Fruit fly (Drosophila melanogaster) whole organism, embryonic: Measurements from ENCODE around the gene CG43248.

ENCODE experiments used
- Antp ChIP-seq: fragments of 200-800 bp; sonication (Bioruptor generic); optimal IDR thresholded peaks from 3 replicates; lab custom pipeline; 2016; ENCODE audit warnings: missing biosample characterization, missing genetic modification characterization
- CG10274 ChIP-seq: fragments of 200-800 bp; sonication (Bioruptor generic); optimal IDR thresholded peaks from 3 replicates; lab custom pipeline; 2017; ENCODE audit warnings: missing biosample characterization, mild to moderate bottlenecking, missing genetic modification characterization
- CG11723 ChIP-seq: fragments of 200-800 bp; sonication (Bioruptor generic); optimal IDR thresholded peaks from 2 replicates; lab custom pipeline; 2017; ENCODE audit warnings: missing biosample characterization, mild to moderate bottlenecking, missing genetic modification characterization
- CG13287 ChIP-seq: fragments of 200-800 bp; sonication (Bioruptor generic); IDR thresholded peaks from 2 replicates; pipeline ENCODE4 v1.3.6; 2022; ENCODE audit warnings: missing biosample characterization, missing genetic modification characterization; ENCODE audit not compliant: partially characterized antibody
- CG17359 ChIP-seq: fragments of 200-800 bp; sonication (Bioruptor generic); optimal IDR thresholded peaks from 3 replicates; lab custom pipeline; 2018; ENCODE audit warnings: missing biosample characterization, mild to moderate bottlenecking, missing genetic modification characterization, moderate library complexity
- CG17361 ChIP-seq: fragments of 200-800 bp; sonication (Bioruptor generic); IDR thresholded peaks from 3 replicates; pipeline ENCODE4 v1.3.6; 2022; ENCODE audit warnings: missing biosample characterization, missing genetic modification characterization
- CG18262 ChIP-seq: fragments of 200-800 bp; optimal IDR thresholded peaks from 3 replicates; lab custom pipeline; 2019; ENCODE audit warnings: missing biosample characterization, mild to moderate bottlenecking, missing genetic modification characterization, moderate library complexity
- CG30431 ChIP-seq: fragments of 200-800 bp; sonication (Bioruptor generic); optimal IDR thresholded peaks from 2 replicates; lab custom pipeline; 2017; ENCODE audit warnings: missing biosample characterization, missing genetic modification characterization
- CG33557 ChIP-seq: fragments of 200-800 bp; sonication (Bioruptor generic); optimal IDR thresholded peaks from 2 replicates; lab custom pipeline; 2019; ENCODE audit warnings: missing biosample characterization, mild to moderate bottlenecking, missing genetic modification characterization, moderate library complexity
- CG3995 ChIP-seq: fragments of 200-800 bp; sonication (Bioruptor generic); optimal IDR thresholded peaks from 3 replicates; lab custom pipeline; 2016; ENCODE audit warnings: missing biosample characterization, missing genetic modification characterization
- CG4328 ChIP-seq: fragments of 200-800 bp; sonication (Bioruptor generic); optimal IDR thresholded peaks from 3 replicates; lab custom pipeline; 2017; ENCODE audit warnings: missing biosample characterization, missing genetic modification reagents, missing genetic modification characterization
- CG4617 ChIP-seq: fragments of 200-800 bp; sonication (Bioruptor generic); optimal IDR thresholded peaks from 3 replicates; lab custom pipeline; 2016; ENCODE audit warnings: missing biosample characterization, missing genetic modification characterization, borderline replicate concordance
- CG7556 ChIP-seq: fragments of 200-800 bp; sonication (Bioruptor generic); optimal IDR thresholded peaks from 2 replicates; lab custom pipeline; 2017; ENCODE audit warnings: missing biosample characterization, mild to moderate bottlenecking, missing genetic modification characterization
- CG8359 ChIP-seq: fragments of 200-800 bp; sonication (Bioruptor generic); optimal IDR thresholded peaks from 2 replicates; lab custom pipeline; 2017; ENCODE audit warnings: missing biosample characterization, mild to moderate bottlenecking, missing genetic modification characterization, borderline replicate concordance
- CG9932 ChIP-seq: fragments of 200-800 bp; sonication (Bioruptor generic); IDR thresholded peaks from 2 replicates; pipeline ENCODE4 v1.3.6; 2022; ENCODE audit warnings: missing biosample characterization, missing genetic modification characterization
- Camta ChIP-seq: fragments of 200-800 bp; sonication (Bioruptor generic); optimal IDR thresholded peaks from 2 replicates; lab custom pipeline; 2016; ENCODE audit warnings: missing biosample characterization, missing genetic modification characterization
- D19A ChIP-seq: fragments of 200-800 bp; optimal IDR thresholded peaks from 3 replicates; lab custom pipeline; 2019; ENCODE audit warnings: missing biosample characterization, mild to moderate bottlenecking, missing genetic modification characterization, moderate library complexity
- Dbx ChIP-seq: fragments of 200-800 bp; sonication (Bioruptor generic); IDR thresholded peaks from 3 replicates; pipeline ENCODE4 v1.3.6; 2022; ENCODE audit warnings: missing biosample characterization, missing genetic modification characterization
- Dfd ChIP-seq, 2 experiments: fragments of >200 bp; optimal IDR thresholded peaks; 2 replicates each; lab custom pipeline; 2017; ENCODE audit warnings: missing biosample characterization in 2 of 2, missing genetic modification characterization in 2 of 2
- Doc2 ChIP-seq: fragments of 200-800 bp; sonication (Bioruptor generic); IDR thresholded peaks from 2 replicates; pipeline ENCODE4 v1.3.6; 2022; ENCODE audit warnings: missing biosample characterization, missing genetic modification characterization
- Gug ChIP-seq: fragments of 200-800 bp; sonication (Bioruptor generic); IDR thresholded peaks from 4 replicates; pipeline ENCODE4 v1.3.6; 2022; ENCODE audit warnings: missing biosample characterization, missing genetic modification characterization
- HLH4C ChIP-seq: fragments of 200-800 bp; sonication (Bioruptor generic); IDR thresholded peaks from 3 replicates; pipeline ENCODE4 v1.3.6; 2022; ENCODE audit warnings: missing biosample characterization, missing genetic modification characterization; ENCODE audit not compliant: partially characterized antibody
- HLH54F ChIP-seq: fragments of 200-800 bp; sonication (Bioruptor generic); optimal IDR thresholded peaks from 3 replicates; lab custom pipeline; 2016; ENCODE audit warnings: missing biosample characterization, missing genetic modification characterization
- Hmr ChIP-seq: fragments of 200-800 bp; sonication (Bioruptor generic); optimal IDR thresholded peaks from 3 replicates; lab custom pipeline; 2017; ENCODE audit warnings: mild to moderate bottlenecking, missing biosample characterization, missing genetic modification reagents, missing genetic modification characterization
- Kr ChIP-seq: fragments of 200-800 bp; sonication (Bioruptor generic); optimal IDR thresholded peaks from 2 replicates; lab custom pipeline; 2017; ENCODE audit warnings: missing biosample characterization, mild to moderate bottlenecking, missing genetic modification characterization
- Lim3 ChIP-seq: fragments of 200-800 bp; sonication (Bioruptor generic); IDR thresholded peaks from 2 replicates; pipeline ENCODE4 v1.3.6; 2022; ENCODE audit warnings: missing biosample characterization, missing genetic modification characterization
- MESR4 ChIP-seq: fragments of 200-800 bp; sonication (Bioruptor generic); optimal IDR thresholded peaks from 2 replicates; lab custom pipeline; 2018; ENCODE audit warnings: missing biosample characterization, mild to moderate bottlenecking, missing genetic modification characterization, moderate library complexity
- Nf-YC ChIP-seq: fragments of 200-800 bp; optimal IDR thresholded peaks from 3 replicates; lab custom pipeline; 2019; ENCODE audit warnings: missing biosample characterization, mild to moderate bottlenecking, missing genetic modification characterization, moderate library complexity
- Oli ChIP-seq: fragments of 200-800 bp; sonication (Bioruptor generic); optimal IDR thresholded peaks from 2 replicates; lab custom pipeline; 2018; ENCODE audit warnings: missing biosample characterization, mild to moderate bottlenecking, missing genetic modification characterization, moderate library complexity
- bab2 ChIP-seq: fragments of 200-800 bp; sonication (Bioruptor generic); optimal IDR thresholded peaks from 2 replicates; lab custom pipeline; 2016; ENCODE audit warnings: missing biosample characterization, missing genetic modification characterization
- cas ChIP-seq: fragments of 200-800 bp; sonication (Bioruptor generic); IDR thresholded peaks from 2 replicates; pipeline ENCODE4 v1.3.6; 2022; ENCODE audit warnings: missing biosample characterization, missing genetic modification characterization
- chif ChIP-seq, 2 experiments: fragments of 200-800 bp; sonication (Bioruptor generic); optimal IDR thresholded peaks; 3 replicates each; lab custom pipeline; 2016; ENCODE audit warnings: missing biosample characterization in 2 of 2, missing genetic modification characterization in 2 of 2
- croc ChIP-seq: fragments of 200-800 bp; sonication (Bioruptor generic); conservative IDR thresholded peaks from 3 replicates; pipeline ENCODE4 v1.3.6; 2022; ENCODE audit warnings: missing biosample characterization, missing genetic modification characterization
- cwo ChIP-seq: fragments of 200-800 bp; sonication (Bioruptor generic); optimal IDR thresholded peaks from 3 replicates; lab custom pipeline; 2017; ENCODE audit warnings: missing biosample characterization, missing genetic modification characterization, mild to moderate bottlenecking, moderate library complexity, missing genetic modification reagents
- esg ChIP-seq: fragments of 200-800 bp; sonication (Bioruptor generic); conservative IDR thresholded peaks from 2 replicates; pipeline ENCODE4 v1.3.6; 2022; ENCODE audit warnings: missing biosample characterization, missing genetic modification characterization
- gem ChIP-seq: fragments of 200-800 bp; sonication (Bioruptor generic); optimal IDR thresholded peaks from 2 replicates; lab custom pipeline; 2019; ENCODE audit warnings: missing biosample characterization, mild to moderate bottlenecking, missing genetic modification characterization, moderate library complexity
- gfzf ChIP-seq: fragments of 200-800 bp; sonication (Bioruptor generic); optimal IDR thresholded peaks from 2 replicates; lab custom pipeline; 2016; ENCODE audit warnings: missing biosample characterization, mild to moderate bottlenecking, missing genetic modification characterization, moderate library complexity
- gsb-n ChIP-seq: fragments of 200-800 bp; sonication (Bioruptor generic); optimal IDR thresholded peaks from 3 replicates; lab custom pipeline; 2018; ENCODE audit warnings: missing biosample characterization, mild to moderate bottlenecking, missing genetic modification characterization
- her ChIP-seq: fragments of 200-800 bp; sonication (Bioruptor generic); optimal IDR thresholded peaks from 2 replicates; lab custom pipeline; 2016; ENCODE audit warnings: missing biosample characterization, missing genetic modification characterization
- nerfin-1 ChIP-seq: fragments of 200-800 bp; sonication (Bioruptor generic); optimal IDR thresholded peaks from 3 replicates; lab custom pipeline; 2019; ENCODE audit warnings: missing biosample characterization, mild to moderate bottlenecking, missing genetic modification characterization, moderate library complexity
- oc ChIP-seq: fragments of 200-800 bp; sonication (Bioruptor generic); optimal IDR thresholded peaks from 2 replicates; lab custom pipeline; 2018; ENCODE audit warnings: missing biosample characterization, mild to moderate bottlenecking, missing genetic modification characterization, moderate library complexity
- prd ChIP-seq, 3 experiments: fragments of >200 bp in 2 of 3; fragments of 200-800 bp in 1 of 3; sonication (Bioruptor generic) in 1 of 3; optimal IDR thresholded peaks in 2 of 3; IDR thresholded peaks in 1 of 3; 2 replicates in 2 of 3; 3 replicates in 1 of 3; pipeline versions ENCODE4 v1.3.6 to Lab custom; 2017 to 2022; ENCODE audit warnings: missing biosample characterization in 1 of 3, missing genetic modification characterization in 1 of 3
- row ChIP-seq: fragments of 200-800 bp; sonication (Bioruptor generic); IDR thresholded peaks from 3 replicates; pipeline ENCODE4 v1.3.6; 2022; ENCODE audit warnings: missing biosample characterization, missing genetic modification characterization
- sima ChIP-seq: fragments of 200-800 bp; sonication (Bioruptor generic); optimal IDR thresholded peaks from 2 replicates; lab custom pipeline; 2016; ENCODE audit warnings: missing biosample characterization, missing genetic modification characterization
- sisA ChIP-seq: fragments of 200-800 bp; sonication (Bioruptor generic); IDR thresholded peaks from 2 replicates; pipeline ENCODE4 v1.3.6; 2022; ENCODE audit warnings: missing biosample characterization, missing genetic modification characterization
- ssp ChIP-seq: fragments of 200-800 bp; sonication (Bioruptor generic); IDR thresholded peaks from 2 replicates; pipeline ENCODE4 v1.3.6; 2022; ENCODE audit warnings: missing biosample characterization, missing genetic modification characterization
- tap ChIP-seq: fragments of 200-800 bp; optimal IDR thresholded peaks from 3 replicates; lab custom pipeline; 2019; ENCODE audit warnings: missing biosample characterization, mild to moderate bottlenecking, missing genetic modification characterization, moderate library complexity
- tin ChIP-seq: fragments of 200-800 bp; sonication (Bioruptor generic); optimal IDR thresholded peaks from 3 replicates; lab custom pipeline; 2016; ENCODE audit warnings: missing biosample characterization, missing genetic modification characterization
- usp ChIP-seq: fragments of >200 bp; optimal IDR thresholded peaks from 2 replicates; lab custom pipeline; 2017; ENCODE audit warnings: missing biosample characterization, missing genetic modification characterization
- vvl ChIP-seq: fragments of 200-800 bp; sonication (Bioruptor generic); IDR thresholded peaks from 2 replicates; pipeline ENCODE4 v1.3.6; 2022; ENCODE audit warnings: missing biosample characterization, missing genetic modification characterization

The CG43248 gene

DNA sequence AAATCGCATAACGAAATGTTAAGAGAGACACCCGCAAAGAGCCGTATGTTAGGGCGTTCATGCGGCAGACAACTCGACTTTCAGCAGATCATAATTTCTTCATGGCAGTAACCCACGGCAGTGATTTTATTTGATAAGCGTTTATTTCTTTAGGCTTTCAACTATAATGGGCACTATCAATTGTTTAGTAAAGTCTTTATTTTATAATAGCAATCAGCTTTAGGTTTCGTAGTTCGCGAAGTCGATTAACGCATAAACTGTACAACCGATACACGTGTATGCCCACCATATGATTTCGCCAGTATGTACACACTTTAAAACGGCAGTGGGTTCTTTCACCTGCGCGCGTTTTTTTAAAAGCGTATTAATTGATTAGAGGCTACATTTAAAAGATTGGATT is 23.0 kb downstream of the CG43248 start, which contains the start of gene CG7841 (continued):
- TF ChIP-seq CG3995 (GFP tag; lab: Kevin White, UChicago) (peak; percentile 80), chif (GFP tag; optimal IDR thresholded peaks at IDR 0.05; lab: Kevin White, UChicago) (peak; percentile 97 to 98), usp (GFP tag; lab: Kevin White, UChicago) (no peak), Oli (peak; percentile 96), CG10274 (peak; percentile 91), Dfd (GFP tag; optimal IDR thresholded peaks at IDR 0.05; lab: Kevin White, UChicago) (no peak), Kr (peak; percentile 85), HLH4C (GFP tag; lab: Robert Waterston, UW) (no peak), CG13287 (GFP tag; lab: Robert Waterston, UW) (peak; percentile 42; the same call in 1 of the 2 replicates), CG4617 (GFP tag; lab: Kevin White, UChicago) (peak; percentile 82), tap (tag; lab: Kevin White, UChicago) (peak; percentile 99), Nf-YC (tag; lab: Kevin White, UChicago) (peak; percentile 92), Doc2 (no peak), CG4328 (GFP tag; lab: Kevin White, UChicago) (peak; percentile 99), gsb-n (tag; lab: Kevin White, UChicago) (peak; percentile 98), Hmr (GFP tag; lab: Kevin White, UChicago) (peak; percentile 99), tin (GFP tag; lab: Kevin White, UChicago) (peak; percentile 98), ssp (no peak), prd (optimal IDR thresholded peaks at IDR 0.05; lab: Kevin White, UChicago) (no peak), prd (GFP tag; IDR thresholded peaks at IDR 0.05; lab: Robert Waterston, UW) (peak; percentile 94), CG9932 (peak; percentile 90), Antp (GFP tag; lab: Kevin White, UChicago) (peak; percentile 95), CG8359 (GFP tag; lab: Kevin White, UChicago) (peak; percentile 92), CG17359 (tag; lab: Kevin White, UChicago) (peak; percentile 98), esg (GFP tag; lab: Robert Waterston, UW) (peak; percentile 94), Camta (GFP tag; lab: Kevin White, UChicago) (peak; percentile 97), CG30431 (GFP tag; lab: Kevin White, UChicago) (peak; percentile 92), her (GFP tag; lab: Kevin White, UChicago) (peak; percentile 96), oc (tag; lab: Kevin White, UChicago) (peak; percentile 97), bab2 (GFP tag; lab: Kevin White, UChicago) (peak; percentile 96), gfzf (peak; percentile 29), D19A (tag; lab: Kevin White, UChicago) (peak; percentile 97), CG7556 (GFP tag; lab: Kevin White, UChicago) (peak; percentile 97), CG18262 (tag; lab: Kevin White, UChicago) (peak; percentile 99), Lim3 (GFP tag; lab: Robert Waterston, UW) (no peak; the same call in 1 of the 2 replicates), vvl (peak; percentile 99), HLH54F (GFP tag; lab: Kevin White, UChicago) (peak; percentile 97), CG17361 (peak; percentile 96), Gug (GFP tag; lab: Robert Waterston, UW) (peak; percentile 75), Dbx (GFP tag; lab: Robert Waterston, UW) (peak; percentile 95), gem (peak; percentile 99), CG11723 (GFP tag; lab: Kevin White, UChicago) (peak; percentile 97), row (GFP tag; lab: Robert Waterston, UW) (peak; percentile 99), cas (GFP tag; lab: Robert Waterston, UW) (peak; percentile 92; the same call in 1 of the 2 replicates), sisA (GFP tag; lab: Robert Waterston, UW) (no peak; the same call in 1 of the 2 replicates), CG33557 (GFP tag; lab: Kevin White, UChicago) (peak; percentile 98), sima (GFP tag; lab: Kevin White, UChicago) (peak; percentile 92), nerfin-1 (tag; lab: Kevin White, UChicago) (peak; percentile 98), croc (GFP tag; lab: Robert Waterston, UW) (peak; percentile 86), cwo (GFP tag; lab: Kevin White, UChicago) (peak; percentile 99), MESR4 (GFP tag; lab: Kevin White, UChicago) (peak; percentile 79)
